Fruit fly (Drosophila melanogaster) whole organism, prepupa: ENCODE data around the gene CG40813.
"Not testable (repeated sequence)": the region's sequence is repeated elsewhere in the genome, so short reads cannot be mapped to it uniquely, and the experiment has no call there.

Experiments used
- CG10669 ChIP-seq: fragments of 200-800 bp; sonication (Bioruptor generic); optimal IDR thresholded peaks from 3 replicates; lab custom pipeline; 2018; ENCODE audit warnings: missing biosample characterization, mild to moderate bottlenecking, missing genetic modification characterization, moderate library complexity
- CG15336 ChIP-seq: fragments of 200-800 bp; sonication (Bioruptor generic); IDR thresholded peaks from 2 replicates; pipeline ENCODE4 v1.3.6; 2022; ENCODE audit warnings: missing biosample characterization, missing genetic modification characterization
- CG1621 ChIP-seq: fragments of 200-800 bp; sonication (Bioruptor generic); optimal IDR thresholded peaks from 3 replicates; lab custom pipeline; 2018; ENCODE audit warnings: missing biosample characterization, mild to moderate bottlenecking, missing genetic modification characterization
- CG16779 ChIP-seq: fragments of 200-800 bp; sonication (Bioruptor generic); optimal IDR thresholded peaks from 3 replicates; lab custom pipeline; 2017; ENCODE audit warnings: missing biosample characterization, mild to moderate bottlenecking, missing genetic modification characterization
- CG32006 ChIP-seq: fragments of 200-800 bp; sonication (Bioruptor generic); optimal IDR thresholded peaks from 3 replicates; lab custom pipeline; 2017; ENCODE audit warnings: missing biosample characterization, mild to moderate bottlenecking, missing genetic modification characterization
- CG3919 ChIP-seq: fragments of 200-800 bp; sonication (Bioruptor generic); optimal IDR thresholded peaks from 3 replicates; lab custom pipeline; 2016; ENCODE audit warnings: missing biosample characterization, missing genetic modification characterization
- CG4318 ChIP-seq: fragments of 200-800 bp; sonication (Bioruptor generic); optimal IDR thresholded peaks from 3 replicates; lab custom pipeline; 2017; ENCODE audit warnings: missing biosample characterization, mild to moderate bottlenecking, missing genetic modification characterization
- CG6276 ChIP-seq: fragments of 200-800 bp; sonication (Bioruptor generic); optimal IDR thresholded peaks from 2 replicates; lab custom pipeline; 2017; ENCODE audit warnings: missing biosample characterization, mild to moderate bottlenecking, missing genetic modification characterization
- CG6808 ChIP-seq: fragments of 200-800 bp; sonication (Bioruptor generic); optimal IDR thresholded peaks from 3 replicates; lab custom pipeline; 2017; ENCODE audit warnings: missing biosample characterization, missing genetic modification characterization, mild to moderate bottlenecking, moderate library complexity, missing genetic modification reagents
- CG8632 ChIP-seq: fragments of 200-800 bp; sonication (Bioruptor generic); optimal IDR thresholded peaks from 3 replicates; lab custom pipeline; 2016; ENCODE audit warnings: missing biosample characterization, missing genetic modification characterization
- Eip78C ChIP-seq: fragments of 200-800 bp; sonication (Bioruptor generic); peaks from one replicate; lab custom pipeline; 2016; ENCODE audit warnings: missing biosample characterization, missing genetic modification characterization
- Eip93F ChIP-seq: fragments of 200-800 bp; sonication (Bioruptor generic); optimal IDR thresholded peaks from 2 replicates; lab custom pipeline; 2016; ENCODE audit warnings: missing biosample characterization, mild to moderate bottlenecking, missing genetic modification characterization
- Hr39 ChIP-seq: fragments of 200-800 bp; sonication (Bioruptor generic); optimal IDR thresholded peaks from 2 replicates; lab custom pipeline; 2016; ENCODE audit warnings: missing biosample characterization, missing genetic modification characterization
- Hr4 ChIP-seq: fragments of 200-800 bp; sonication (Bioruptor generic); optimal IDR thresholded peaks from 3 replicates; lab custom pipeline; 2016; ENCODE audit warnings: missing biosample characterization, missing genetic modification characterization
- Lpt ChIP-seq: fragments of 200-800 bp; sonication (Bioruptor generic); optimal IDR thresholded peaks from 3 replicates; lab custom pipeline; 2016; ENCODE audit warnings: missing biosample characterization, missing genetic modification characterization
- OdsH ChIP-seq: fragments of 200-800 bp; sonication (Bioruptor generic); optimal IDR thresholded peaks from 3 replicates; lab custom pipeline; 2016; ENCODE audit warnings: missing biosample characterization, missing genetic modification characterization
- Smox ChIP-seq: fragments of 200-800 bp; sonication (Bioruptor generic); optimal IDR thresholded peaks from 3 replicates; lab custom pipeline; 2016; ENCODE audit warnings: missing biosample characterization, missing genetic modification characterization
- Sox14 ChIP-seq: fragments of 200-800 bp; sonication (Bioruptor generic); optimal IDR thresholded peaks from 3 replicates; lab custom pipeline; 2016; ENCODE audit warnings: missing biosample characterization, missing genetic modification characterization
- acj6 ChIP-seq: fragments of 200-800 bp; sonication (Bioruptor generic); optimal IDR thresholded peaks from 3 replicates; lab custom pipeline; 2016; ENCODE audit warnings: missing biosample characterization, missing genetic modification characterization
- dac ChIP-seq: fragments of 200-800 bp; sonication (Bioruptor generic); optimal IDR thresholded peaks from 2 replicates; lab custom pipeline; 2017; ENCODE audit warnings: missing biosample characterization, mild to moderate bottlenecking, missing genetic modification characterization
- eg ChIP-seq: fragments of 200-800 bp; sonication (Bioruptor generic); IDR thresholded peaks from 3 replicates; pipeline ENCODE4 v1.3.6; 2022; ENCODE audit warnings: missing biosample characterization, missing genetic modification characterization
- esn ChIP-seq: fragments of 200-800 bp; sonication (Bioruptor generic); optimal IDR thresholded peaks from 2 replicates; lab custom pipeline; 2016; ENCODE audit warnings: missing biosample characterization, mild to moderate bottlenecking, missing genetic modification characterization, moderate library complexity
- fd59A ChIP-seq: fragments of 200-800 bp; sonication (Bioruptor generic); optimal IDR thresholded peaks from 2 replicates; lab custom pipeline; 2017; ENCODE audit warnings: missing biosample characterization, mild to moderate bottlenecking, missing genetic modification characterization, missing genetic modification reagents
- salr ChIP-seq, 2 experiments: fragments of 200-800 bp; sonication (Bioruptor generic); optimal IDR thresholded peaks; 3 replicates each; lab custom pipeline; 2016 to 2018; ENCODE audit warnings: missing biosample characterization in 2 of 2, missing genetic modification characterization in 2 of 2, mild to moderate bottlenecking in 1 of 2
- vri ChIP-seq: fragments of 200-800 bp; sonication (Bioruptor generic); optimal IDR thresholded peaks from 3 replicates; lab custom pipeline; 2016; ENCODE audit warnings: missing biosample characterization, mild to moderate bottlenecking, missing genetic modification characterization

Gene CG40813

DNA sequence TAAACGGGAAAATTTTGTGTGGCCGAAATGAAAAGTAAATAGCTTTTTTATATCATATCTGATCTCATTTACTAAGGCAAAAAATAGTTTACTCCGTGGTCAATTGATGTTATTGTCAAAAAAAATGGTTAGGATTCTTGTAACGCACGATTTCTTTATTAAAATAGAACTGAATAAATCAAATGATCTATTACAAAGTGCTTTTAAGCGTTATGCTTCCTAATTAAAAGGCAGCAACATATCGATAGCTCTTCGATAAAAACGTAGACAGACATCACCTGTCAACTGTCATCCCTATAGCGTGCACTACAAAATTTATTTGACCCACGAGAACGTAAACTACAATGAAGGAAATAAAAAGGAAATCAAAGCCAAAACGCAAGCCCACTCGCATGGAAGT, at the start of gene CG40813:
Gene CG40813 (plus strand): TSS at position 301 of the 400 bp plus-strand sequence.
- TF ChIP-seq vri (GFP tag; lab: Kevin White, UChicago); Lpt; dac (GFP tag; lab: Kevin White, UChicago): not testable (repeated sequence)
- TF ChIP-seq, all 60 proteins: peak for 0; not testable (repeated sequence) for 60

DNA sequence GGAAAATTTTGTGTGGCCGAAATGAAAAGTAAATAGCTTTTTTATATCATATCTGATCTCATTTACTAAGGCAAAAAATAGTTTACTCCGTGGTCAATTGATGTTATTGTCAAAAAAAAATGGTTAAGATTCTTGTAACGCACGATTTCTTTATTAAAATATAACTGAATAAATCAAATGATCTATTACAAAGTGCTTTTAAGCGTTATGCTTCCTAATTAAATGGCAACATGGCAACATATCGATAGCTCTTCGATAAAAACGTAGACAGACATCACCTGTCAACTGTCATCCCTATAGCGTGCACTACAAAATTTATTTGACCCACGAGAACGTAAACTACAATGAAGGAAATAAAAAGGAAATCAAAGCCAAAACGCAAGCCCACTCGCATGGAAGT, 4.6 kb downstream of the CG40813 start, which contains the start of gene CG46504:
Gene CG46504 (plus strand): TSS at position 301 of the 400 bp plus-strand sequence.
- TF ChIP-seq Smox; Eip93F (GFP tag; lab: Kevin White, UChicago); CG4318: not testable (repeated sequence)

DNA sequence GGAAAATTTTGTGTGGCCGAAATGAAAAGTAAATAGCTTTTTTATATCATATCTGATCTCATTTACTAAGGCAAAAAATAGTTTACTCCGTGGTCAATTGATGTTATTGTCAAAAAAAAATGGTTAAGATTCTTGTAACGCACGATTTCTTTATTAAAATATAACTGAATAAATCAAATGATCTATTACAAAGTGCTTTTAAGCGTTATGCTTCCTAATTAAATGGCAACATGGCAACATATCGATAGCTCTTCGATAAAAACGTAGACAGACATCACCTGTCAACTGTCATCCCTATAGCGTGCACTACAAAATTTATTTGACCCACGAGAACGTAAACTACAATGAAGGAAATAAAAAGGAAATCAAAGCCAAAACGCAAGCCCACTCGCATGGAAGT, 9.7 kb downstream of the CG40813 start, which contains the start of gene CG46505:
Gene CG46505 (plus strand): TSS at position 301 of the 400 bp plus-strand sequence.
- not testable (repeated sequence) for TF ChIP-seq Hr39 (GFP tag; lab: Kevin White, UChicago); CG16779 (tag; lab: Kevin White, UChicago); CG10669 (GFP tag; lab: Kevin White, UChicago)

DNA sequence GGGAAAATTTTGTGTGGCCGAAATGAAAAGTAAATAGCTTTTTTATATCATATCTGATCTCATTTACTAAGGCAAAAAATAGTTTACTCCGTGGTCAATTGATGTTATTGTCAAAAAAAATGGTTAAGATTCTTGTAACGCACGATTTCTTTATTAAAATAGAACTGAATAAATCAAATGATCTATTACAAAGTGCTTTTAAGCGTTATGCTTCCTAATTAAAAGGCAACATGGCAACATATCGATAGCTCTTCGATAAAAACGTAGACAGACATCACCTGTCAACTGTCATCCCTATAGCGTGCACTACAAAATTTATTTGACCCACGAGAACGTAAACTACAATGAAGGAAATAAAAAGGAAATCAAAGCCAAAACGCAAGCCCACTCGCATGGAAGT, 14.7 kb downstream of the CG40813 start, which contains the start of gene CG46506:
Gene CG46506 (plus strand): TSS at position 301 of the 400 bp plus-strand sequence.
- not testable (repeated sequence) for TF ChIP-seq Hr39 (GFP tag; lab: Kevin White, UChicago); Eip78C (GFP tag; lab: Kevin White, UChicago); CG6808

DNA sequence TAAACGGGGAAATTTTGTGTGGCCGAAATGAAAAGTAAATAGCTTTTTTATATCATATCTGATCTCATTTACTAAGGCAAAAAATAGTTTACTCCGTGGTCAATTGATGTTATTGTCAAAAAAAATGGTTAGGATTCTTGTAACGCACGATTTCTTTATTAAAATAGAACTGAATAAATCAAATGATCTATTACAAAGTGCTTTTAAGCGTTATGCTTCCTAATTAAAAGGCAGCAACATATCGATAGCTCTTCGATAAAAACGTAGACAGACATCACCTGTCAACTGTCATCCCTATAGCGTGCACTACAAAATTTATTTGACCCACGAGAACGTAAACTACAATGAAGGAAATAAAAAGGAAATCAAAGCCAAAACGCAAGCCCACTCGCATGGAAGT, 19.8 kb downstream of the CG40813 start, which contains the start of gene CG46507:
Gene CG46507 (plus strand): TSS at position 301 of the 400 bp plus-strand sequence.
- TF ChIP-seq CG1621 (tag; lab: Kevin White, UChicago); acj6 (GFP tag; lab: Kevin White, UChicago); CG6276 (GFP tag; lab: Kevin White, UChicago): not testable (repeated sequence)

DNA sequence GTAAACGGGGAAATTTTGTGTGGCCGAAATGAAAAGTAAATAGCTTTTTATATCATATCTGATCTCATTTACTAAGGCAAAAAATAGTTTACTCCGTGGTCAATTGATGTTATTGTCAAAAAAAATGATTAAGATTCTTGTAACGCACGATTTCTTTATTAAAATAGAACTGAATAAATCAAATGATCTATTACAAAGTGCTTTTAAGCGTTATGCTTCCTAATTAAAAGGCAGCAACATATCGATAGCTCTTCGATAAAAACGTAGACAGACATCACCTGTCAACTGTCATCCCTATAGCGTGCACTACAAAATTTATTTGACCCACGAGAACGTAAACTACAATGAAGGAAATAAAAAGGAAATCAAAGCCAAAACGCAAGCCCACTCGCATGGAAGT, 24.5 kb downstream of the CG40813 start, which contains the start of gene CG46508:
Gene CG46508 (plus strand): TSS at position 301 of the 400 bp plus-strand sequence.
- not testable (repeated sequence) for TF ChIP-seq vri (GFP tag; lab: Kevin White, UChicago); Hr4; fd59A (GFP tag; lab: Kevin White, UChicago)

DNA sequence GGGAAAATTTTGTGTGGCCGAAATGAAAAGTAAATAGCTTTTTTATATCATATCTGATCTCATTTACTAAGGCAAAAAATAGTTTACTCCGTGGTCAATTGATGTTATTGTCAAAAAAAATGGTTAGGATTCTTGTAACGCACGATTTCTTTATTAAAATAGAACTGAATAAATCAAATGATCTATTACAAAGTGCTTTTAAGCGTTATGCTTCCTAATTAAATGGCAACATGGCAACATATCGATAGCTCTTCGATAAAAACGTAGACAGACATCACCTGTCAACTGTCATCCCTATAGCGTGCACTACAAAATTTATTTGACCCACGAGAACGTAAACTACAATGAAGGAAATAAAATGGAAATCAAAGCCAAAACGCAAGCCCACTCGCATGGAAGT, 29.5 kb downstream of the CG40813 start, which contains the start of gene CG46509:
Gene CG46509 (plus strand): TSS at position 301 of the 400 bp plus-strand sequence.
- not testable (repeated sequence) for TF ChIP-seq CG15336 (GFP tag; lab: Robert Waterston, UW); salr (GFP tag; optimal IDR thresholded peaks at IDR 0.05; lab: Kevin White, UChicago); eg

DNA sequence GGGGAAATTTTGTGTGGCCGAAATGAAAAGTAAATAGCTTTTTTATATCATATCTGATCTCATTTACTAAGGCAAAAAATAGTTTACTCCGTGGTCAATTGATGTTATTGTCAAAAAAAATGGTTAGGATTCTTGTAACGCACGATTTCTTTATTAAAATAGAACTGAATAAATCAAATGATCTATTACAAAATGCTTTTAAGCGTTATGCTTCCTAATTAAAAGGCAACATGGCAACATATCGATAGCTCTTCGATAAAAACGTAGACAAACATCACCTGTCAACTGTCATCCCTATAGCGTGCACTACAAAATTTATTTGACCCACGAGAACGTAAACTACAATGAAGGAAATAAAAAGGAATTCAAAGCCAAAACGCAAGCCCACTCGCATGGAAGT, 34.3 kb downstream of the CG40813 start, which contains the start of gene CG46510:
Gene CG46510 (plus strand): TSS at position 301 of the 400 bp plus-strand sequence.
- not testable (repeated sequence) for TF ChIP-seq Sox14; CG32006 (GFP tag; lab: Kevin White, UChicago); CG3919 (GFP tag; lab: Kevin White, UChicago)

DNA sequence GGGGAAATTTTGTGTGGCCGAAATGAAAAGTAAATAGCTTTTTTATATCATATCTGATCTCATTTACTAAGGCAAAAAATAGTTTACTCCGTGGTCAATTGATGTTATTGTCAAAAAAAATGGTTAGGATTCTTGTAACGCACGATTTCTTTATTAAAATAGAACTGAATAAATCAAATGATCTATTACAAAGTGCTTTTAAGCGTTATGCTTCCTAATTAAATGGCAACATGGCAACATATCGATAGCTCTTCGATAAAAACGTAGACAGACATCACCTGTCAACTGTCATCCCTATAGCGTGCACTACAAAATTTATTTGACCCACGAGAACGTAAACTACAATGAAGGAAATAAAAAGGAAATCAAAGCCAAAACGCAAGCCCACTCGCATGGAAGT, 39.3 kb downstream of the CG40813 start, which contains the start of gene CG46511:
Gene CG46511 (plus strand): TSS at position 301 of the 400 bp plus-strand sequence.
- TF ChIP-seq OdsH, CG8632, esn (GFP tag; lab: Kevin White, UChicago): not testable (repeated sequence)
